Worm (Caenorhabditis elegans): ENCODE results near the gene wdr-46.
A peak's percentile ranks its signal among the peaks of the same experiment; 100 is the strongest.

The wdr-46 gene

DNA sequence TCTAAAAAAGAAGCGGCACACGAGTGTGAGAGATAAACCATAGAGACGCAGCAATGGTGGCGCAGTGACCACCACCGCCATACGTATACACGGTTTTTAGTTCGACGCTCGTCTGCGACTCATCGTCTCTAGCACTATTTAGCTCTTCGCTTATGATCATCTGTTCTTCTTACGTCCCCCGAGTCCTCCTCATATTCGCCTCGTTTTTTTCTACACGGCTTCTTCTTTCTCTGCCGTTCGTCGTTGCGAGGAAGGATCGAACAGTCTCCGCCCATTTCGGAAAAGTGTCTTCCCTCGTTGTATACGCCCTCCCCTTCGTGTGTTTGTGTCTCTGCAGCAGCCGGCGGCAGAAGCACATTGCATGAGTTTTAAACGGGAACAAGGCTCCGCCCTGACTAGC lies 7.1 kb upstream of the wdr-46 start (continued):
- TF ChIP-seq zfp-2 (tag; optimal IDR thresholded peaks at IDR 0.05) (no peak), nhr-237 (tag; optimal IDR thresholded peaks at IDR 0.05) (no peak), daf-8 (GFP tag; IDR thresholded peaks at IDR 0.05) (no peak), F26F4.8 (GFP tag; conservative IDR thresholded peaks at IDR 0.05) (no peak), F49E8.2 (tag; optimal IDR thresholded peaks at IDR 0.05; ENCODE audit: borderline replicate concordance) (no peak), zfp-3 (GFP tag; conservative IDR thresholded peaks at IDR 0.05) (no peak), fos-1 (tag; optimal IDR thresholded peaks at IDR 0.05) (no peak), dmd-8 (GFP tag; IDR thresholded peaks at IDR 0.05) (no peak), ceh-32 (tag; optimal IDR thresholded peaks at IDR 0.05; ENCODE audit: poor library complexity) (no peak), fkh-10 (GFP tag; optimal IDR thresholded peaks at IDR 0.05) (peak; percentile 35), F10B5.3 (tag; optimal IDR thresholded peaks at IDR 0.05) (no peak), lin-1 (GFP tag; IDR thresholded peaks at IDR 0.05) (no peak), dve-1 (tag; optimal IDR thresholded peaks at IDR 0.05; ENCODE audit: insufficient read depth) (no peak), skn-1 (tag; optimal IDR thresholded peaks at IDR 0.05) (no peak), snpc-4 (tag; optimal IDR thresholded peaks at IDR 0.05) (no peak), egl-43 (GFP tag; IDR thresholded peaks at IDR 0.05) (0 out of 2 replicates have a peak, but pooled peaks have one; percentile 10), madf-5 (GFP tag; IDR thresholded peaks at IDR 0.05) (no peak), hmg-1.1 (GFP tag; IDR thresholded peaks at IDR 0.05) (peak; percentile 56; the same call in 1 of the 2 replicates), unc-62 (GFP tag; optimal IDR thresholded peaks at IDR 0.05 in 1 of 2) (no peak), unc-62 (tag; optimal IDR thresholded peaks at IDR 0.05) (no peak), arid-1 (GFP tag; conservative IDR thresholded peaks at IDR 0.05) (no peak), php-3 (GFP tag; IDR thresholded peaks at IDR 0.05) (no peak), F44E2.7 (GFP tag; IDR thresholded peaks at IDR 0.05) (no peak), dmd-6 (GFP tag; IDR thresholded peaks at IDR 0.05) (0 out of 2 replicates have a peak, but pooled peaks have one; percentile 6), unc-130 (GFP tag; optimal IDR thresholded peaks at IDR 0.05) (no peak), daf-16 (GFP tag; optimal IDR thresholded peaks at IDR 0.05) (no peak), daf-16 (tag; optimal IDR thresholded peaks at IDR 0.05) (peak; percentile 18), duxl-1 (tag; optimal IDR thresholded peaks at IDR 0.05; ENCODE audit: poor library complexity) (no peak), mdl-1 (tag; optimal IDR thresholded peaks at IDR 0.05) (peak in 1 of 2 experiments; percentile 38), nhr-41 (GFP tag; IDR thresholded peaks at IDR 0.05) (no peak), mdt-29 (GFP tag; IDR thresholded peaks at IDR 0.05) (no peak), rbr-2 (tag; optimal IDR thresholded peaks at IDR 0.05) (peak; percentile 18), Y5F2A.4 (GFP tag; optimal IDR thresholded peaks at IDR 0.05) (no peak), vab-7 (GFP tag; IDR thresholded peaks at IDR 0.05) (no peak), saeg-2 (GFP tag; IDR thresholded peaks at IDR 0.05) (no peak), mxl-2 (GFP tag; conservative IDR thresholded peaks at IDR 0.05) (no peak), nhr-48 (tag; optimal IDR thresholded peaks at IDR 0.05) (no peak), sdz-12 (GFP tag; optimal IDR thresholded peaks at IDR 0.05) (no peak), ztf-11 (tag; optimal IDR thresholded peaks at IDR 0.05) (no peak), ces-1 (GFP tag; optimal IDR thresholded peaks at IDR 0.05) (no peak), ZK546.5 (tag; optimal IDR thresholded peaks at IDR 0.05) (no peak), R02D3.7 (tag; optimal IDR thresholded peaks at IDR 0.05) (no peak), tra-1 (GFP tag; IDR thresholded peaks at IDR 0.05) (no peak), mxl-3 (GFP tag; optimal IDR thresholded peaks at IDR 0.05) (peak; percentile 26), ZK337.2 (GFP tag; IDR thresholded peaks at IDR 0.05) (no peak), nhr-25 (tag; optimal IDR thresholded peaks at IDR 0.05; ENCODE audit: borderline replicate concordance, insufficient read depth) (no peak), lin-13 (GFP tag; optimal IDR thresholded peaks at IDR 0.05) (no peak), tag-97 (GFP tag; IDR thresholded peaks at IDR 0.05) (no peak), nhr-76 (tag; optimal IDR thresholded peaks at IDR 0.05) (no peak), Y48G9A.11 (GFP tag; IDR thresholded peaks at IDR 0.05) (no peak), mep-1 (tag; optimal IDR thresholded peaks at IDR 0.05) (peak; percentile 19), madf-9 (GFP tag; conservative IDR thresholded peaks at IDR 0.05) (no peak)
